Worm (Caenorhabditis elegans): Measurements from ENCODE around the gene melo-3.

DNA sequence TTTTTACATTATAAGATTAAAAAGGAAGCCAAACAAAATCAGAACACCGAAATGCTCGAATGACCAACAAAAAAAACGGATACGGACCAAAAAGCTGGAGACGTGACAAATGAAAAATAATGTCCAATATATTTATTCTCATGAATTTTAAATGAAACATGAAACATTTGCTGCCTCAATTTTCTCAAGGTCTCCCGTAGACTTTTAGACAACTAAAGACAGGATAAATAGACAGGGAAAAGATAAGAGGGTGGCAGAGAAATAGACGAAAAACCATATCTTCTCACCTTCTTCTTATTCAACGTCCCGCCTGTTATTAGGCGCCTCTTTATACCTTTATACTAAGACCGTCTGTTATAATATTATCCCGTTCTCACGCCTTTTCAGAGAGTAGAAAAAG is 20.9 kb downstream of the melo-3 start:
- TF ChIP-seq dao-5 (tag; optimal IDR thresholded peaks at IDR 0.05) (no peak), him-1 (tag; optimal IDR thresholded peaks at IDR 0.05) (no peak)
